Fruit fly (Drosophila melanogaster) whole organism, wandering third instar larva: ENCODE data around the gene bon.

Source experiments
- Abd-B ChIP-seq: fragments of >200 bp; optimal IDR thresholded peaks from 2 replicates; lab custom pipeline; 2017; ENCODE audit warnings: missing biosample characterization, missing genetic modification characterization
- CG32264 ChIP-seq: fragments of 200-800 bp; sonication (Bioruptor generic); optimal IDR thresholded peaks from 2 replicates; lab custom pipeline; 2016; ENCODE audit warnings: missing biosample characterization, missing genetic modification characterization
- CG9705 ChIP-seq: fragments of 200-800 bp; sonication (Bioruptor generic); optimal IDR thresholded peaks from 2 replicates; lab custom pipeline; 2018; ENCODE audit warnings: missing biosample characterization, mild to moderate bottlenecking, missing genetic modification characterization
- CrebA ChIP-seq: fragments of 200-800 bp; sonication (Bioruptor generic); optimal IDR thresholded peaks from 2 replicates; lab custom pipeline; 2016; ENCODE audit warnings: missing biosample characterization, mild to moderate bottlenecking, missing genetic modification characterization, borderline replicate concordance
- Dfd ChIP-seq: fragments of >200 bp; optimal IDR thresholded peaks from 2 replicates; lab custom pipeline; 2017; ENCODE audit warnings: missing biosample characterization, missing genetic modification characterization
- Dif ChIP-seq: fragments of 200-275, 200-300 bp; sonication (Bioruptor generic); optimal IDR thresholded peaks from 2 replicates; lab custom pipeline; 2018; ENCODE audit warnings: missing biosample characterization, missing genetic modification characterization; ENCODE audit not compliant: partially characterized antibody
- HLH106 ChIP-seq: fragments of 200-800 bp; optimal IDR thresholded peaks from 3 replicates; lab custom pipeline; 2019; ENCODE audit warnings: missing biosample characterization, mild to moderate bottlenecking, missing genetic modification characterization, moderate library complexity
- Hr78 ChIP-seq: fragments of >200 bp; optimal IDR thresholded peaks from 2 replicates; lab custom pipeline; 2017; ENCODE audit warnings: missing biosample characterization, missing genetic modification characterization
- Hr83 ChIP-seq: fragments of 200-300 bp; sonication (Bioruptor generic); optimal IDR thresholded peaks from 2 replicates; lab custom pipeline; 2016; ENCODE audit warnings: missing biosample characterization, mild to moderate bottlenecking, missing genetic modification characterization, moderate library complexity; ENCODE audit not compliant: poor library complexity, severe bottlenecking
- Jra ChIP-seq: sonication (Bioruptor generic); optimal IDR thresholded peaks from 2 replicates; lab custom pipeline; 2016; ENCODE audit warnings: missing biosample characterization, missing genetic modification characterization
- Mio ChIP-seq: sonication (Bioruptor generic); optimal IDR thresholded peaks from 2 replicates; lab custom pipeline; 2016; ENCODE audit warnings: missing biosample characterization, missing genetic modification characterization
- N ChIP-seq: fragments of >200 bp; optimal IDR thresholded peaks from 2 replicates; lab custom pipeline; 2018; ENCODE audit warnings: missing biosample characterization, missing external identifiers, missing genetic modification characterization
- OdsH ChIP-seq: fragments of 200-800 bp; sonication (Bioruptor generic); optimal IDR thresholded peaks from 2 replicates; lab custom pipeline; 2016; ENCODE audit warnings: missing biosample characterization, mild to moderate bottlenecking, missing genetic modification characterization
- Sp1 ChIP-seq: fragments of 200-800 bp; sonication (Bioruptor generic); optimal IDR thresholded peaks from 3 replicates; lab custom pipeline; 2019; ENCODE audit warnings: missing biosample characterization, mild to moderate bottlenecking, missing genetic modification characterization, moderate library complexity
- foxo ChIP-seq, 2 experiments: fragments of 200-800 bp; sonication (Bioruptor generic); optimal IDR thresholded peaks; 2 replicates in 1 of 2; 3 replicates in 1 of 2; lab custom pipeline; 2016 to 2017; ENCODE audit warnings: missing biosample characterization in 2 of 2, missing genetic modification characterization in 2 of 2
- fru ChIP-seq: fragments of 200-800 bp; sonication (Bioruptor generic); optimal IDR thresholded peaks from 3 replicates; lab custom pipeline; 2016; ENCODE audit warnings: missing biosample characterization, mild to moderate bottlenecking, missing genetic modification characterization
- h ChIP-seq: fragments of 200-800 bp; sonication (Bioruptor generic); optimal IDR thresholded peaks from 3 replicates; lab custom pipeline; 2016; ENCODE audit warnings: missing biosample characterization, mild to moderate bottlenecking, missing genetic modification characterization
- jim ChIP-seq: fragments of 175-275, 200-325 bp; sonication (Bioruptor generic); optimal IDR thresholded peaks from 2 replicates; lab custom pipeline; 2016; ENCODE audit warnings: missing biosample characterization, mild to moderate bottlenecking, missing genetic modification characterization
- lola ChIP-seq: fragments of >200 bp; optimal IDR thresholded peaks from 2 replicates; lab custom pipeline; 2017; ENCODE audit warnings: missing biosample characterization, missing genetic modification characterization
- pan ChIP-seq: fragments of >200 bp; optimal IDR thresholded peaks from 2 replicates; lab custom pipeline; 2017
- psq ChIP-seq: fragments of 200-800 bp; sonication (Bioruptor generic); optimal IDR thresholded peaks from 3 replicates; lab custom pipeline; 2017; ENCODE audit warnings: missing biosample characterization, mild to moderate bottlenecking, missing genetic modification characterization, moderate library complexity
- rgr ChIP-seq: fragments of 200-800 bp; sonication (Bioruptor generic); optimal IDR thresholded peaks from 3 replicates; lab custom pipeline; 2016; ENCODE audit warnings: missing biosample characterization, mild to moderate bottlenecking, missing genetic modification characterization
- sage ChIP-seq: fragments of 200-800 bp; sonication (Bioruptor generic); optimal IDR thresholded peaks from 2 replicates; lab custom pipeline; 2016; ENCODE audit warnings: missing biosample characterization, mild to moderate bottlenecking, missing genetic modification characterization
- sv ChIP-seq: fragments of 200-800 bp; sonication (Bioruptor generic); optimal IDR thresholded peaks from 3 replicates; lab custom pipeline; 2016; ENCODE audit warnings: missing biosample characterization, missing genetic modification characterization
- tai ChIP-seq: sonication (Bioruptor generic); optimal IDR thresholded peaks from 2 replicates; lab custom pipeline; 2016; ENCODE audit warnings: missing biosample characterization, missing genetic modification characterization
- usp ChIP-seq: fragments of >200 bp; optimal IDR thresholded peaks from 2 replicates; lab custom pipeline; 2017; ENCODE audit warnings: missing biosample characterization, missing genetic modification characterization

The bon gene

DNA sequence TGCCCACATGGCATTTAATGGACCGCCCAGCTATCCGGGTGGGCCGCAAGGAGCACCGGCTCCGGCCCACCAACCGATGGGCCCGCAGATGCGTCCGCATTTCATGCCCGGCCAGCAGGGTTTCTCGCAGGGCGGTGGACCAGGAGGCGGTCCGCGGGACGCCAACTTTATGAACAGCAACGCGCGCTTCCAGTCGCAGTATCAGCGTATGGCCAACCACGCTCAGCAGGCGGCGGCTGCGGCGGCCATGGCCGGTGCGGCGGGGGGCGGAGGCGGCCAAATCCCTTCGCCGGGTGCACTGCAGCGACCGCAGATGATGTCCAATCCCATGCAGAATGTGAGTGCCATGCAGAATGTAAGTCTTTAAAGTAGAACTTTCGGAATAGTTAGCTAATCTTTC lies 15.3 kb downstream of the bon start:
- TF ChIP-seq Dfd (GFP tag; lab: Kevin White, UChicago) (peak; percentile 96), Hr83 (no peak)

DNA sequence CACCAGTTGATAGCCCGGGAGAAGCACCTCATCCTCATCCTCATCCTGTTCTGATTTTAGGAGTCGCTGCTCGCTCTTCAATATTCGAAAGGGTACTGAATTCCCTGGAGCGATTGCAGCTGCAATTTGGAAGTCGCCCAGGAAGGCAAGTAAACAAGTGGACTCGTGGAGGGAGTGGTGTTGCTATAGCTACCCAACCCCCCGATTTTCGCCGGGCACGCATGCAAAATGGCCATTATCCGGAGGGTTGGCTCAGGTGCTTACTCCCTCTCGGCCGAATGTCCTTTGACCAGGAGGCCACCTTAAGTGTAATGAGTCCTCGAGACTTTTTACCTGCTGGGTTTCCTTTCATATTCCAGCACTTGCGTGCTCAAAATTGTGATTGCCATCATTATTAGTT lies 23.9 kb downstream of the bon start, which contains the start of gene CG15923:
Gene CG15923 (minus strand): TSS at position 101 of the 400 bp plus-strand sequence.
- TF ChIP-seq N (GFP tag; lab: Kevin White, UChicago) = no peak

DNA sequence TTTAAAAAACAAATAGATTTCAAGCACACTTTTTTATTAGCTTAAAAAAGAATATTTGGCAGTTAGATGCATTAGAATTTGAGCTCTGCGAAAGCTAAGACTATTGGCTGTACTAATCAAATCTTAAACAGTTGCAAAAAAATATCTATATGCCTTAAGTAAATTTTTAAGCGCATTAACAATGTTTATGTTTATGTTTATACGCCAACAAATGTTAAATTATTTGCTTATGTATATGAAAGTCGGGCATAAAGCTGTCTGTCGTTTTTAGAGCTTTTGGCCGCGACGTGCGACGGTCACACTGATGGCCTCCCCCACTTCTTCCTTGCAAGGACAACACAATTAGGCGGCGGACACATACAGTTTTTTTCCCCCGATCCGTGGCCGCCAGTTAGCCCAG lies 24.6 kb downstream of the bon start, which contains the start of gene CG5466:
Gene CG5466 (plus strand): TSS at position 301 of the 400 bp plus-strand sequence.
- TF ChIP-seq lola (GFP tag; lab: Kevin White, UChicago) = no peak
- TF ChIP-seq CG9705 (GFP tag; lab: Kevin White, UChicago) = no peak
- TF ChIP-seq fru (GFP tag; lab: Kevin White, UChicago) = no peak
- no peak for TF ChIP-seq usp (GFP tag; lab: Kevin White, UChicago)
- TF ChIP-seq CrebA (GFP tag; lab: Kevin White, UChicago) = no peak
- no peak for TF ChIP-seq Jra
- TF ChIP-seq h (GFP tag; lab: Kevin White, UChicago) = no peak
- no peak for TF ChIP-seq tai
- no peak for TF ChIP-seq CG32264 (GFP tag; lab: Kevin White, UChicago)
- no peak for TF ChIP-seq rgr
- TF ChIP-seq psq (GFP tag; lab: Kevin White, UChicago) = no peak
- no peak for TF ChIP-seq OdsH

DNA sequence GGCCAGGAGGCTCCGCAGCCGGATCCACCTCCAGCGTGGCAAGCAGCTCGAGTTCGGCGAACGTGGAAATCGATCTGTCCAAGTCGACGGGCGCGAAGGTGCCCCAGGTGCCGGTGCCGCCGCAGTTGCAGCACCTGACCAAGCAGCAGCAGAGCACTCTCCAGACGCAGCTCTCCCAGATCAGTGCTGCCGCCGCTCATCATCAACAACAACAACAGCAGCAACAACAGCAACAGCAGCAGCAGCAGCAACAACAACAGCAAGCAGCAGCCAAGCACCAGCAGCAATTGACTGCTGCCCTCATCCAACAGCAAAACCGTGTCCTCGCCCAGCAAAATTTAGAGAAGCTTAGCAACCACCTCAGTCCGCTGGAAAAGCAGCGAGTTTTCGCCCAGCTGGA lies 26.0 kb downstream of the bon start:
- TF ChIP-seq OdsH (no peak), sv (GFP tag; lab: Kevin White, UChicago) (no peak), CG32264 (GFP tag; lab: Kevin White, UChicago) (no peak), fru (GFP tag; lab: Kevin White, UChicago) (no peak), Dfd (GFP tag; lab: Kevin White, UChicago) (peak; percentile 62), HLH106 (no peak)

DNA sequence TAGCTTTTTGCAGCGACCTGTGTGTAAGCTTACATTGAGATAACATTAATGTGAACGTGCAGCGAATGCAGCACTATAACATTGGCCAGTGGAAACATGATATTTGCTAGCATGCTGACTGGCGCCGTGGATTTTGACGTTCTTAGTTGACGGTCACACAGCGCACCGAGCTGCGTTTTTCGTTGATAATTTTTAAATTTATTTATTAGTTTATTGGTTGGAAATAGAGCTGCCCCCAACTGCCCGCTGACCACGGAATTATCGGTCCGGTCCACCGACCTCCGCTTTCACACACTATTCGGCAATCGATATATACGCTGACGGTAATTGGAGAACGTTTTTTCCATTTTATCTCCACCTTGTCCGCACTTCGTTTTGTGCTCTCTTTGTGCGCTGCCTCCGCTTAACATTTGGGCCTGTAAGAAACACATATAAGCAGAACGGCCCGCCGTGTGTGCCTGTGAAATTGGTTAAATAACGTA lies 28.9 kb downstream of the bon start, which contains the start of gene H:
Gene H (plus strand): TSS at position 134 of the 482 bp plus-strand sequence.
- TF ChIP-seq Abd-B (GFP tag; lab: Kevin White, UChicago) (peak; percentile 49), N (GFP tag; lab: Kevin White, UChicago) (peak; percentile 94), Hr78 (peak; percentile 60), Mio (no peak), h (GFP tag; lab: Kevin White, UChicago) (no peak), fru (GFP tag; lab: Kevin White, UChicago) (no peak), psq (GFP tag; lab: Kevin White, UChicago) (peak; percentile 77), Hr83 (no peak), Dif (no peak)

DNA sequence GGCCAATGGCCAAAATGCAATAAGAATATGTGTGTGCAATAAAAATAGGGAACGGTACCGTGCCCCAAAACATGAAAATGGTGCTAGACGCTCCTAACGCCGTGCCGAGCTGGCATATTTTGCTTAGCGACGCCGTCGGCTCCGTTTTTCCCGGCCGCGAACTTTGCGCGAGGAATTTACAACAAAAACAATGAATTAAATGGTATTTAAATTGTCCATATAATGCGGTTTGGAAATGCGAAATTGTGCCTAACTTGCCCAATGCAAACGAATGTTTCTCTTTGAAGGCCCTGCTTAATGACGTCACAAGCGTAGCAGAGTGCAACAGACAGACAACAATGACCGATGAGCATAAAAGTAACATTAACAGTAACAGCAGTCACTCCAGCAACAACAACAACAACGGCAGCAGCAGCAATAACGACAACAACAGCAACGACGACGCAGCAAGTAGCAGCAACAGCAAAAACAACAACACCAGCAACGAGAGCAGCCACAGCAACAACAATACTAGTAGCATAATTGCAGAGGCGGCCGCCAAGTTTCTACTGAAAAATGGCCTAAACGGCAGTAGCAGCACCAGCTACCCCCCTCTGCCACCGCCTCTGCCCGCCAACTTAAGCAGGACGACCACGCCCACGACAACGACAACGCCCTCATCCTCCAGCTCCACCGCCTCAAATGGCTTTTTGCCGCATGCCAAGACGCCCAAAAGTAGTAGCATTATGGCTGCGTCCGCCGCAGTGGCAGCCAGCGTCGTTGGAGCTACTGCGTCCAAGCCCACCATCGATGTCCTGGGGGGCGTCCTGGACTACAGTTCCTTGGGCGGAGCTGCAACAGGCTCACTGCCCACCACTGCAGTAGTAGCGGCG lies 29.6 kb downstream of the bon start:
- no peak for TF ChIP-seq Hr78
- no peak for TF ChIP-seq Sp1 (GFP tag; lab: Kevin White, UChicago)
- no peak for TF ChIP-seq sage (GFP tag; lab: Kevin White, UChicago)
- no peak for TF ChIP-seq foxo (GFP tag; optimal IDR thresholded peaks at IDR 0.05; lab: Kevin White, UChicago)
- no peak for TF ChIP-seq HLH106
- no peak for TF ChIP-seq jim
- no peak for TF ChIP-seq N (GFP tag; lab: Kevin White, UChicago)
- no peak for TF ChIP-seq Abd-B (GFP tag; lab: Kevin White, UChicago)
- peak; percentile 9 for TF ChIP-seq psq (GFP tag; lab: Kevin White, UChicago)
- TF ChIP-seq, all 38 proteins: peak for 1

DNA sequence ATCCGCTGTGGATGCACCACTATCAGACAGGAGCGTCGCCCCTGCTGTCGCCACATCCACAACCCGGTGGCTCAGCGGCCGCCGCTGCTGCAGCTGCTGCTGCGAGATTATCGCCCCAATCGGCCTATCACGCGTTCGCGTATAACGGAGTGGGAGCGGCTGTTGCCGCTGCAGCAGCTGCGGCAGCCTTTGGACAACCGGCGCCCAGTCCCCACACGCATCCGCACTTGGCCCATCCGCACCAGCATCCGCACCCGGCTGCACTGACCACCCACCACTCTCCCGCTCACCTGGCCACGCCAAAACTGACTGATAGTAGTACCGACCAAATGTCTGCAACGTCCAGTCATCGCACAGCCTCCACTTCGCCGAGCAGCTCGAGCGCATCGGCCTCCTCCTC lies 33.2 kb downstream of the bon start:
- TF ChIP-seq Dfd (GFP tag; lab: Kevin White, UChicago) = no peak
- TF ChIP-seq Sp1 (GFP tag; lab: Kevin White, UChicago) = no peak
- no peak for TF ChIP-seq pan (lab: Kevin White, UChicago)
- TF ChIP-seq foxo (GFP tag; optimal IDR thresholded peaks at IDR 0.05; lab: Kevin White, UChicago) = no peak
- TF ChIP-seq CrebA (GFP tag; lab: Kevin White, UChicago) = no peak
- no peak for TF ChIP-seq Dif
- no peak for TF ChIP-seq Hr78
- TF ChIP-seq OdsH = no peak
- TF ChIP-seq, all 38 proteins: peak for 0
